Fruit fly (Drosophila melanogaster) whole organism, embryonic: Measurements from ENCODE around the gene Son.
A peak's percentile ranks its signal among the peaks of the same experiment; 100 is the strongest.

Source experiments
- Adf1 ChIP-seq: fragments of 200-800 bp; sonication (Bioruptor generic); IDR thresholded peaks from 2 replicates; pipeline ENCODE4 v1.3.6; 2022; ENCODE audit warnings: missing biosample characterization, missing genetic modification characterization
- Asciz ChIP-seq: fragments of 200-800 bp; sonication (Bioruptor generic); optimal IDR thresholded peaks from 2 replicates; lab custom pipeline; 2017; ENCODE audit warnings: missing biosample characterization, mild to moderate bottlenecking, missing genetic modification characterization, missing genetic modification reagents
- CG10431 ChIP-seq: fragments of 200-800 bp; sonication (Bioruptor generic); optimal IDR thresholded peaks from 3 replicates; lab custom pipeline; 2018; ENCODE audit warnings: missing biosample characterization, mild to moderate bottlenecking, missing genetic modification characterization
- CG10979 ChIP-seq: fragments of 200-800 bp; sonication (Bioruptor generic); optimal IDR thresholded peaks from 2 replicates; lab custom pipeline; 2018; ENCODE audit warnings: missing biosample characterization, mild to moderate bottlenecking, missing genetic modification characterization, moderate library complexity
- CG11247 ChIP-seq: fragments of 200-800 bp; sonication (Bioruptor generic); IDR thresholded peaks from 2 replicates; pipeline ENCODE4 v1.3.6; 2022; ENCODE audit warnings: missing biosample characterization, missing genetic modification characterization
- CG11696 ChIP-seq: fragments of 200-800 bp; sonication (Bioruptor generic); IDR thresholded peaks from 2 replicates; pipeline ENCODE4 v1.3.6; 2022; ENCODE audit warnings: missing biosample characterization, missing genetic modification characterization
- CG13424 ChIP-seq: fragments of 200-800 bp; sonication (Bioruptor generic); optimal IDR thresholded peaks from 2 replicates; lab custom pipeline; 2019; ENCODE audit warnings: missing biosample characterization, mild to moderate bottlenecking, missing genetic modification characterization, moderate library complexity
- CG14014 ChIP-seq: fragments of 200-800 bp; sonication (Bioruptor generic); IDR thresholded peaks from 2 replicates; pipeline ENCODE4 v1.3.6; 2022; ENCODE audit warnings: missing biosample characterization, missing genetic modification characterization
- CG14710 ChIP-seq: fragments of 200-800 bp; sonication (Bioruptor generic); optimal IDR thresholded peaks from 3 replicates; lab custom pipeline; 2019; ENCODE audit warnings: missing biosample characterization, mild to moderate bottlenecking, missing genetic modification characterization, moderate library complexity
- CG14965 ChIP-seq: fragments of 200-800 bp; sonication (Bioruptor generic); optimal IDR thresholded peaks from 2 replicates; lab custom pipeline; 2016; ENCODE audit warnings: missing biosample characterization, missing genetic modification characterization, borderline replicate concordance
- CG16815 ChIP-seq: fragments of 200-800 bp; sonication (Bioruptor generic); optimal IDR thresholded peaks from 3 replicates; lab custom pipeline; 2017; ENCODE audit warnings: missing biosample characterization, mild to moderate bottlenecking, missing genetic modification characterization
- CG2678 ChIP-seq: fragments of 200-800 bp; sonication (Bioruptor generic); optimal IDR thresholded peaks from 3 replicates; lab custom pipeline; 2019; ENCODE audit warnings: missing biosample characterization, mild to moderate bottlenecking, missing genetic modification characterization, moderate library complexity
- CG2889 ChIP-seq: fragments of 200-800 bp; sonication (Bioruptor generic); IDR thresholded peaks from 3 replicates; pipeline ENCODE4 v1.3.6; 2022; ENCODE audit warnings: missing biosample characterization, missing genetic modification characterization
- CG31224 ChIP-seq: fragments of 200-800 bp; sonication (Bioruptor generic); IDR thresholded peaks from 2 replicates; pipeline ENCODE4 v1.3.6; 2022; ENCODE audit warnings: missing biosample characterization, missing genetic modification characterization
- CG31388 ChIP-seq: fragments of 200-800 bp; sonication (Bioruptor generic); optimal IDR thresholded peaks from 2 replicates; lab custom pipeline; 2016; ENCODE audit warnings: missing biosample characterization, missing genetic modification characterization
- CG3281 ChIP-seq: fragments of 200-800 bp; sonication (Bioruptor generic); optimal IDR thresholded peaks from 3 replicates; lab custom pipeline; 2017; ENCODE audit warnings: missing biosample characterization, mild to moderate bottlenecking, missing genetic modification characterization
- CG3407 ChIP-seq: fragments of 200-800 bp; sonication (Bioruptor generic); optimal IDR thresholded peaks from 2 replicates; lab custom pipeline; 2018; ENCODE audit warnings: missing biosample characterization, mild to moderate bottlenecking, missing genetic modification characterization
- CG4282 ChIP-seq: fragments of 200-800 bp; sonication (Bioruptor generic); optimal IDR thresholded peaks from 2 replicates; lab custom pipeline; 2016; ENCODE audit warnings: missing biosample characterization, missing genetic modification characterization
- CG5180 ChIP-seq: fragments of 200-800 bp; sonication (Bioruptor generic); optimal IDR thresholded peaks from 3 replicates; lab custom pipeline; 2017; ENCODE audit warnings: missing biosample characterization, missing genetic modification characterization, mild to moderate bottlenecking, moderate library complexity, missing genetic modification reagents
- CG6654 ChIP-seq: fragments of 200-800 bp; sonication (Bioruptor generic); optimal IDR thresholded peaks from 2 replicates; lab custom pipeline; 2017; ENCODE audit warnings: missing biosample characterization, mild to moderate bottlenecking, missing genetic modification characterization
- CG6791 ChIP-seq: fragments of 200-800 bp; sonication (Bioruptor generic); IDR thresholded peaks from 3 replicates; pipeline ENCODE4 v1.3.6; 2022; ENCODE audit warnings: missing biosample characterization, missing genetic modification characterization; ENCODE audit not compliant: partially characterized antibody
- CG7556 ChIP-seq: fragments of 200-800 bp; sonication (Bioruptor generic); optimal IDR thresholded peaks from 2 replicates; lab custom pipeline; 2017; ENCODE audit warnings: missing biosample characterization, mild to moderate bottlenecking, missing genetic modification characterization
- CG8944 ChIP-seq: fragments of 200-800 bp; sonication (Bioruptor generic); optimal IDR thresholded peaks from 3 replicates; lab custom pipeline; 2016; ENCODE audit warnings: missing biosample characterization, missing genetic modification characterization
- Chrac-16 ChIP-seq: fragments of 200-800 bp; sonication (Bioruptor generic); optimal IDR thresholded peaks from 3 replicates; lab custom pipeline; 2016; ENCODE audit warnings: missing biosample characterization, missing genetic modification characterization
- D19B ChIP-seq: fragments of 200-800 bp; sonication (Bioruptor generic); optimal IDR thresholded peaks from 2 replicates; lab custom pipeline; 2017; ENCODE audit warnings: missing biosample characterization, mild to moderate bottlenecking, missing genetic modification characterization
- Fer2 ChIP-seq: fragments of 200-800 bp; sonication (Bioruptor generic); optimal IDR thresholded peaks from 2 replicates; lab custom pipeline; 2018; ENCODE audit warnings: missing biosample characterization, mild to moderate bottlenecking, missing genetic modification characterization, moderate library complexity
- Fer3 ChIP-seq: fragments of 200-800 bp; sonication (Bioruptor generic); optimal IDR thresholded peaks from 2 replicates; lab custom pipeline; 2018; ENCODE audit warnings: missing biosample characterization, mild to moderate bottlenecking, missing genetic modification characterization, moderate library complexity
- HLH54F ChIP-seq: fragments of 200-800 bp; sonication (Bioruptor generic); optimal IDR thresholded peaks from 3 replicates; lab custom pipeline; 2016; ENCODE audit warnings: missing biosample characterization, missing genetic modification characterization
- MBD-R2 ChIP-seq: fragments of 200-800 bp; sonication (Bioruptor generic); IDR thresholded peaks from 2 replicates; pipeline ENCODE4 v1.3.6; 2022; ENCODE audit warnings: missing biosample characterization, missing genetic modification characterization
- Neu2 ChIP-seq: fragments of 200-800 bp; sonication (Bioruptor generic); optimal IDR thresholded peaks from 3 replicates; lab custom pipeline; 2016; ENCODE audit warnings: missing biosample characterization, missing genetic modification characterization, borderline replicate concordance
- Pdp1 ChIP-seq, 2 experiments: fragments of 200-800 bp; sonication (Bioruptor generic); optimal IDR thresholded peaks; 3 replicates each; lab custom pipeline; 2016; ENCODE audit warnings: missing biosample characterization in 2 of 2, missing genetic modification characterization in 2 of 2, mild to moderate bottlenecking in 1 of 2, moderate library complexity in 1 of 2
- YL-1 ChIP-seq: fragments of 200-800 bp; sonication (Bioruptor generic); optimal IDR thresholded peaks from 3 replicates; lab custom pipeline; 2017; ENCODE audit warnings: missing biosample characterization, mild to moderate bottlenecking, missing genetic modification characterization
- ash1 ChIP-seq: fragments of 200-800 bp; sonication (Bioruptor generic); optimal IDR thresholded peaks from 2 replicates; lab custom pipeline; 2018; ENCODE audit warnings: missing biosample characterization, mild to moderate bottlenecking, missing genetic modification characterization
- bbx ChIP-seq: fragments of 200-800 bp; sonication (Bioruptor generic); IDR thresholded peaks from 2 replicates; pipeline ENCODE4 v1.3.6; 2022; ENCODE audit warnings: missing biosample characterization, missing genetic modification characterization; ENCODE audit not compliant: partially characterized antibody
- bcd ChIP-seq: fragments of 200-800 bp; sonication (Bioruptor generic); optimal IDR thresholded peaks from 2 replicates; lab custom pipeline; 2017; ENCODE audit warnings: missing biosample characterization, mild to moderate bottlenecking, missing genetic modification characterization
- da ChIP-seq: fragments of 200-800 bp; sonication (Bioruptor generic); optimal IDR thresholded peaks from 2 replicates; lab custom pipeline; 2016; ENCODE audit warnings: missing biosample characterization, missing genetic modification characterization
- dati ChIP-seq: fragments of 200-800 bp; sonication (Bioruptor generic); IDR thresholded peaks from 2 replicates; pipeline ENCODE4 v1.3.6; 2022; ENCODE audit warnings: missing biosample characterization, missing genetic modification characterization
- gem ChIP-seq: fragments of 200-800 bp; sonication (Bioruptor generic); optimal IDR thresholded peaks from 2 replicates; lab custom pipeline; 2019; ENCODE audit warnings: missing biosample characterization, mild to moderate bottlenecking, missing genetic modification characterization, moderate library complexity
- gsb ChIP-seq: fragments of 200-800 bp; sonication (Bioruptor generic); IDR thresholded peaks from 2 replicates; pipeline ENCODE4 v1.3.6; 2022; ENCODE audit warnings: missing biosample characterization, missing genetic modification characterization
- kah ChIP-seq: fragments of 200-800 bp; sonication (Bioruptor generic); optimal IDR thresholded peaks from 2 replicates; lab custom pipeline; 2018; ENCODE audit warnings: missing biosample characterization, mild to moderate bottlenecking, missing genetic modification characterization
- lilli ChIP-seq: fragments of 200-800 bp; sonication (Bioruptor generic); optimal IDR thresholded peaks from 3 replicates; lab custom pipeline; 2016; ENCODE audit warnings: missing biosample characterization, missing genetic modification characterization
- mirr ChIP-seq: fragments of 200-800 bp; sonication (Bioruptor generic); optimal IDR thresholded peaks from 3 replicates; lab custom pipeline; 2018; ENCODE audit warnings: missing biosample characterization, mild to moderate bottlenecking, missing genetic modification characterization
- nerfin-1 ChIP-seq: fragments of 200-800 bp; sonication (Bioruptor generic); optimal IDR thresholded peaks from 3 replicates; lab custom pipeline; 2019; ENCODE audit warnings: missing biosample characterization, mild to moderate bottlenecking, missing genetic modification characterization, moderate library complexity
- phol ChIP-seq: fragments of 200-800 bp; sonication (Bioruptor generic); optimal IDR thresholded peaks from 3 replicates; lab custom pipeline; 2018; ENCODE audit warnings: missing biosample characterization, mild to moderate bottlenecking, missing genetic modification characterization, moderate library complexity
- repo ChIP-seq: fragments of 200-800 bp; sonication (Bioruptor generic); optimal IDR thresholded peaks from 2 replicates; lab custom pipeline; 2016; ENCODE audit warnings: missing biosample characterization, missing genetic modification characterization
- rib ChIP-seq: fragments of 200-800 bp; sonication (Bioruptor generic); IDR thresholded peaks from 2 replicates; pipeline ENCODE4 v1.3.6; 2022; ENCODE audit warnings: missing biosample characterization, missing genetic modification characterization
- sens ChIP-seq: fragments of 200-800 bp; sonication (Bioruptor generic); peaks from one replicate; lab custom pipeline; 2016; ENCODE audit warnings: missing biosample characterization, missing genetic modification characterization
- sr ChIP-seq: fragments of 200-800 bp; sonication (Bioruptor generic); IDR thresholded peaks from 3 replicates; pipeline ENCODE4 v1.3.6; 2022; ENCODE audit warnings: missing biosample characterization, missing genetic modification characterization
- ssp ChIP-seq: fragments of 200-800 bp; sonication (Bioruptor generic); IDR thresholded peaks from 2 replicates; pipeline ENCODE4 v1.3.6; 2022; ENCODE audit warnings: missing biosample characterization, missing genetic modification characterization
- stc ChIP-seq: fragments of 200-800 bp; sonication (Bioruptor generic); IDR thresholded peaks from 2 replicates; pipeline ENCODE4 v1.3.6; 2022; ENCODE audit warnings: missing biosample characterization, missing genetic modification characterization

The Son gene

dm6 chr3R:9586663-9587248 lies 8.9 kb downstream of the Son start, which contains the start of gene P58IPK (continued):
- peak; percentile 11 for TF ChIP-seq nerfin-1 (tag; lab: Kevin White, UChicago)
- no peak for TF ChIP-seq CG14965 (GFP tag; lab: Kevin White, UChicago)
- no peak for TF ChIP-seq D19B
- peak; percentile 95 for TF ChIP-seq bbx
- peak; percentile 65 for TF ChIP-seq CG8944 (GFP tag; lab: Kevin White, UChicago)
- peak; percentile 2 for TF ChIP-seq CG7556 (GFP tag; lab: Kevin White, UChicago)
- peak; percentile 75 for TF ChIP-seq Chrac-16
- peak; percentile 40 for TF ChIP-seq ash1 (GFP tag; lab: Kevin White, UChicago)
- TF ChIP-seq CG31224 (GFP tag; lab: Robert Waterston, UW) = no peak
- peak; percentile 91 for TF ChIP-seq sens
- TF ChIP-seq dati = no peak
- peak; percentile 55 for TF ChIP-seq kah (GFP tag; lab: Kevin White, UChicago)
- no peak for TF ChIP-seq CG11696 (GFP tag; lab: Robert Waterston, UW)
- peak; percentile 32 for TF ChIP-seq CG10979 (tag; lab: Kevin White, UChicago)
- TF ChIP-seq Asciz = no peak
- TF ChIP-seq rib (GFP tag; lab: Robert Waterston, UW) = peak; percentile 51
- no peak for TF ChIP-seq CG6654 (GFP tag; lab: Kevin White, UChicago)
- TF ChIP-seq Fer3 = peak; percentile 45
- TF ChIP-seq stc (GFP tag; lab: Robert Waterston, UW) = no peak; the same call in 1 of the 2 replicates
- peak; percentile 45; the same call in 1 of the 2 replicates for TF ChIP-seq CG11247 (GFP tag; lab: Robert Waterston, UW)
- peak; percentile 73 for TF ChIP-seq CG14710
- no peak for TF ChIP-seq CG3407
- TF ChIP-seq sr (GFP tag; lab: Robert Waterston, UW) = peak; percentile 71
- peak; percentile 76 for TF ChIP-seq ssp
- TF ChIP-seq CG14014 (GFP tag; lab: Robert Waterston, UW) = peak; percentile 56
- TF ChIP-seq CG2889 = no peak
- TF ChIP-seq lilli (GFP tag; lab: Kevin White, UChicago) = peak; percentile 87
- TF ChIP-seq Adf1 (GFP tag; lab: Robert Waterston, UW) = peak; percentile 66
- no peak for TF ChIP-seq gsb (GFP tag; lab: Robert Waterston, UW)
- TF ChIP-seq gem (tag; lab: Kevin White, UChicago) = peak; percentile 68
- TF ChIP-seq MBD-R2 (GFP tag; lab: Robert Waterston, UW) = peak; percentile 79
- peak; percentile 31 for TF ChIP-seq CG3281
- TF ChIP-seq bcd = peak; percentile 58
- TF ChIP-seq CG13424 (tag; lab: Kevin White, UChicago) = peak; percentile 62
- no peak for TF ChIP-seq Neu2 (GFP tag; lab: Kevin White, UChicago)
- TF ChIP-seq phol (tag; lab: Kevin White, UChicago) = peak; percentile 66
- peak; percentile 81 for TF ChIP-seq HLH54F (GFP tag; lab: Kevin White, UChicago)
- TF ChIP-seq mirr (GFP tag; lab: Kevin White, UChicago) = peak; percentile 0
- TF ChIP-seq Fer2 = no peak
- TF ChIP-seq CG31388 (GFP tag; lab: Kevin White, UChicago) = no peak
- TF ChIP-seq CG16815 = peak; percentile 22
- TF ChIP-seq YL-1 (GFP tag; lab: Kevin White, UChicago) = peak; percentile 73
- TF ChIP-seq Pdp1 (GFP tag; optimal IDR thresholded peaks at IDR 0.05; lab: Kevin White, UChicago) = peak; percentile 75 to 83
- TF ChIP-seq repo = peak; percentile 35
- no peak for TF ChIP-seq CG10431
- TF ChIP-seq CG4282 (GFP tag; lab: Kevin White, UChicago) = peak; percentile 0
- TF ChIP-seq CG6791 = peak; percentile 96
- no peak for TF ChIP-seq CG2678
- no peak for TF ChIP-seq CG5180 (GFP tag; lab: Kevin White, UChicago)
- peak; percentile 34 for TF ChIP-seq da
